Worm (Caenorhabditis elegans): ENCODE results near the gene dod-24.

DNA sequence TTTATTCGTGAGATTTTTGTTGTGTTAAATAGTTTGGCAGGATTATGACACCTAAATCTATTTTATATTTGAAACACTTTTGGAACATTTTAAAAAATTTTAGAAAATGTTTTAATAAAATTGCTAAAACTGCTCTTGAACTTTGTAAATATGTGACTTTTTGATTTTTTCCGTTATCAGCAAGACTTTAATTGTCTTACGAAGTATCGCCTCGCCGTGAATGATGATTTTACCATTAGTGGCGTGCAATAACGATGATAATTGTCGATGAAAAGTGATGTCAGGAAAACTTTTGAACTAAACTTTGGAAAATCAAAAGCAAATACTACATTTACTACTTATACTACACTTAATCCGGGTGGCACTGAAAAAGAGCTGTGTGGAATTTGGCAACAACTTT, 20.6 kb downstream of the dod-24 start:
- no peak for TF ChIP-seq ces-1 (GFP tag; optimal IDR thresholded peaks at IDR 0.05)
- TF ChIP-seq nhr-76 (tag; optimal IDR thresholded peaks at IDR 0.05): no peak
- TF ChIP-seq unc-39 (tag; optimal IDR thresholded peaks at IDR 0.05): no peak
- no peak for TF ChIP-seq nhr-28 (tag; optimal IDR thresholded peaks at IDR 0.05)
- no peak for TF ChIP-seq mab-5 (tag; optimal IDR thresholded peaks at IDR 0.05)
- TF ChIP-seq lsy-2 (tag; optimal IDR thresholded peaks at IDR 0.05): no peak
- TF ChIP-seq mep-1 (tag; optimal IDR thresholded peaks at IDR 0.05): no peak
- TF ChIP-seq unc-62 (GFP tag; optimal IDR thresholded peaks at IDR 0.05): no peak
- no peak for TF ChIP-seq sptf-1 (tag; optimal IDR thresholded peaks at IDR 0.05)
- TF ChIP-seq M03D4.4 (tag; optimal IDR thresholded peaks at IDR 0.05): no peak
- TF ChIP-seq elt-1 (tag; optimal IDR thresholded peaks at IDR 0.05; ENCODE audit: borderline replicate concordance, insufficient read depth): no peak

All from whole organism, mixed stage, embryonic.